Fruit fly (Drosophila melanogaster) S2 (cell line): ENCODE measurements around the gene CG44139.

Experiments
- CG8478 ChIP-seq: fragments of >200 bp; optimal IDR thresholded peaks from 2 replicates; lab custom pipeline; 2018
- CTCF ChIP-seq, 2 experiments: fragments of >200 bp; optimal IDR thresholded peaks; 2 replicates each; lab custom pipeline; 2018

DNA sequence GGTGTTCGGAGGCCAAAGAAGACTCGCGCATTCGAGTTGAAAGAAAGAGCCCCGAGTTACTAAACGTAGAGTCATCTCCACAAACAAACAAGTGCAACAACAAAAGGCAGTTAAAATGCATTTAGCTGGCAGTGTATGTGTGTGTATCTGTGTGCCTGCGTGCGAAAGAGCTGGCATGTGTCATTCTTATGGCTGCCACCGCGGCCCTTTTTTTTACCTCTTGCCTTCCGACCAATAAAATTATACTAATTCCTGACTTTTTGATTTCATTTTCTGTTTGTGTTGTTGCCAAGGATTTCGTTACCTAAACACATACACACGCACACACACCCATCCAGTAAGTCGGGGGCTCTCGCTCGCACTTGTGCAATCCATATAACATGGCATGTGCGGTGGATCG lies 25.1 kb downstream of the CG44139 start:
- no peak for TF ChIP-seq CTCF (optimal IDR thresholded peaks at IDR 0.05; lab: Kevin White, UChicago)
- no peak for TF ChIP-seq CG8478 (lab: Kevin White, UChicago)
